Worm (Caenorhabditis elegans) whole organism, L3 larva: ENCODE data around the gene rsa-2.

Experiments
- aly-2 ChIP-seq: fragments of 150-350 bp; optimal IDR thresholded peaks from 2 replicates; lab custom pipeline; 2014; ENCODE audit warnings: missing biosample characterization, missing genetic modification characterization
- ama-1 ChIP-seq: fragments of 150-350 bp; optimal IDR thresholded peaks from 2 replicates; lab custom pipeline; 2018
- ceh-82 ChIP-seq: fragments of 150-350 bp; optimal IDR thresholded peaks from 2 replicates; lab custom pipeline; 2014; ENCODE audit warnings: missing biosample characterization, missing genetic modification characterization
- elt-1 ChIP-seq: fragments of 150-350 bp; optimal IDR thresholded peaks from 2 replicates; lab custom pipeline; 2014; ENCODE audit warnings: missing biosample characterization, missing genetic modification characterization
- fkh-10 ChIP-seq: sonication (generic microtip); optimal IDR thresholded peaks from 2 replicates; lab custom pipeline; 2017; ENCODE audit warnings: missing biosample characterization, missing genetic modification reagents, missing genetic modification characterization
- fkh-2 ChIP-seq: fragments of 150-350 bp; optimal IDR thresholded peaks from 2 replicates; lab custom pipeline; 2014; ENCODE audit warnings: missing biosample characterization, missing genetic modification reagents, missing genetic modification characterization
- lin-39 ChIP-seq: fragments of 150-350 bp; optimal IDR thresholded peaks from 2 replicates; lab custom pipeline; 2018; ENCODE audit warnings: missing biosample characterization, missing genetic modification reagents, missing genetic modification characterization
- nhr-12 ChIP-seq: fragments of 150-350 bp; optimal IDR thresholded peaks from 2 replicates; lab custom pipeline; 2014; ENCODE audit warnings: missing biosample characterization, missing genetic modification characterization
- nhr-76 ChIP-seq: fragments of 150-350 bp; sonication (generic microtip); optimal IDR thresholded peaks from 5 replicates; lab custom pipeline; 2014; ENCODE audit warnings: missing biosample characterization, missing genetic modification characterization
- pha-4 ChIP-seq: fragments of 150-350 bp; optimal IDR thresholded peaks from 2 replicates; lab custom pipeline; 2014; ENCODE audit warnings: missing biosample characterization, missing genetic modification reagents, missing genetic modification characterization
- snpc-4 ChIP-seq: fragments of 150-350 bp; optimal IDR thresholded peaks from 2 replicates; lab custom pipeline; 2014; ENCODE audit warnings: missing biosample characterization, missing genetic modification characterization
- tbx-2 ChIP-seq: sonication (generic microtip); optimal IDR thresholded peaks from 2 replicates; lab custom pipeline; 2016; ENCODE audit warnings: mild to moderate bottlenecking, missing genetic modification characterization, missing compliant biosample characterization
- unc-62 ChIP-seq: fragments of 150-350 bp; sonication (generic microtip); optimal IDR thresholded peaks from 4 replicates; lab custom pipeline; 2014; ENCODE audit warnings: missing biosample characterization, missing genetic modification reagents, missing genetic modification characterization

DNA sequence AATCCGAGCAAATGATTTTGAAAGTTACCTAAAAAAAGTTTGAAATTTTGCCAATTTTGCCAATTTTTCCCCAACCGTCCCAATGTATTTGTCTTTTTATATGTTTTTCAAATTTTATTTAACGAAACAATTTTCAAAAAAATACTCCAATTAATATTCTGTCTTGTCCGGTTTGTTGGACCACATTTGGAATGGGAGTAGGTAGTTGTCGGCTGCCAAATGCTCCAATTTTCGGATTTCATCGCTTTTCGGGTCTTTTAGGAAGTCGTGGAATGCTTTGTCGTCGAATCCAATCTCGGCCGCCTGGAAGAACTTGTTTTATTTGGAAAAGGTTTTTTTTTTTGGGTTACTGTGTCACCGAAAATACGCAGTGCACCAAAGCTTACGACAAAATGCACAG lies 38.1 kb upstream of the rsa-2 start:
- no peak for TF ChIP-seq fkh-10 (GFP tag; lab: Kevin White, UChicago)
- no peak for TF ChIP-seq nhr-12 (tag; lab: Kevin White, UChicago)
- no peak for TF ChIP-seq snpc-4 (tag; lab: Kevin White, UChicago)
- TF ChIP-seq lin-39: no peak
- no peak for TF ChIP-seq pha-4
- no peak for TF ChIP-seq tbx-2
- TF ChIP-seq aly-2 (tag; lab: Kevin White, UChicago): no peak
- no peak for TF ChIP-seq ama-1
- no peak for TF ChIP-seq elt-1 (tag; lab: Kevin White, UChicago)
- TF ChIP-seq fkh-2 (tag; lab: Kevin White, UChicago): no peak
- no peak for TF ChIP-seq unc-62
- TF ChIP-seq ceh-82: no peak
- no peak for TF ChIP-seq nhr-76 (tag; lab: Kevin White, UChicago)
